Worm (Caenorhabditis elegans): ENCODE results near the gene coel-1.

Gene coel-1

ce11 chrX:4306861-4307260, 41.4 kb downstream of the coel-1 start, which contains the start of gene pqn-15:
Gene pqn-15 (minus strand): TSS chrX:4306961.
- no peak for TF ChIP-seq lin-14 (GFP tag; optimal IDR thresholded peaks at IDR 0.05)
- no peak for TF ChIP-seq nhr-85 (tag)
- TF ChIP-seq nhr-237 (tag; optimal IDR thresholded peaks at IDR 0.05) = no peak
- TF ChIP-seq C16A3.4 (tag; optimal IDR thresholded peaks at IDR 0.05) = no peak
- no peak for TF ChIP-seq egl-27 (tag; optimal IDR thresholded peaks at IDR 0.05)
- TF ChIP-seq unc-30 (tag; optimal IDR thresholded peaks at IDR 0.05) = no peak
- TF ChIP-seq nhr-20 (tag; optimal IDR thresholded peaks at IDR 0.05) = no peak
- no peak for TF ChIP-seq skn-1 (tag; optimal IDR thresholded peaks at IDR 0.05)
- TF ChIP-seq nhr-90 (tag; optimal IDR thresholded peaks at IDR 0.05; ENCODE audit: poor library complexity) = no peak
- TF ChIP-seq lin-35 (GFP tag; optimal IDR thresholded peaks at IDR 0.05) = no peak

ce11 chrX:4307559-4308005, 42.1 kb downstream of the coel-1 start:
- TF ChIP-seq ztf-11 (tag; optimal IDR thresholded peaks at IDR 0.05) (no peak), dsc-1 (tag; optimal IDR thresholded peaks at IDR 0.05) (peak; percentile 46), ceh-82 (tag; optimal IDR thresholded peaks at IDR 0.05) (peak in 2 of 3 experiments; percentile 4 to 15), ces-1 (GFP tag; optimal IDR thresholded peaks at IDR 0.05) (no peak), lin-39 (tag; optimal IDR thresholded peaks at IDR 0.05) (no peak), nhr-19 (GFP tag; conservative IDR thresholded peaks at IDR 0.05) (peak; percentile 37; the same call in 1 of the 2 replicates), nhr-90 (tag; optimal IDR thresholded peaks at IDR 0.05; ENCODE audit: poor library complexity) (peak; percentile 18), hlh-4 (tag; optimal IDR thresholded peaks at IDR 0.05) (no peak), C04F5.9 (tag; optimal IDR thresholded peaks at IDR 0.05) (no peak), dpl-1 (GFP tag; optimal IDR thresholded peaks at IDR 0.05) (peak in 2 of 3 experiments; percentile 20 to 28), egl-27 (tag; optimal IDR thresholded peaks at IDR 0.05) (no peak), elt-2 (tag; optimal IDR thresholded peaks at IDR 0.05) (peak; percentile 6), grh-1 (GFP tag; IDR thresholded peaks at IDR 0.05) (no peak), mab-9 (GFP tag; IDR thresholded peaks at IDR 0.05) (no peak), aly-2 (tag; optimal IDR thresholded peaks at IDR 0.05) (no peak), nhr-71 (tag; optimal IDR thresholded peaks at IDR 0.05) (peak; percentile 61), swsn-7 (tag; optimal IDR thresholded peaks at IDR 0.05) (peak; percentile 48), lin-14 (GFP tag; optimal IDR thresholded peaks at IDR 0.05) (peak; percentile 76), snu-23 (GFP tag; optimal IDR thresholded peaks at IDR 0.05) (peak; percentile 58), isw-1 (GFP tag; IDR thresholded peaks at IDR 0.05) (0 out of 2 replicates have a peak, but pooled peaks have one; percentile 15), lin-35 (GFP tag; optimal IDR thresholded peaks at IDR 0.05) (peak in 1 of 2 experiments; percentile 51), zag-1 (tag; optimal IDR thresholded peaks at IDR 0.05) (no peak), efl-1 (optimal IDR thresholded peaks at IDR 0.05) (peak; percentile 4 to 15), efl-1 (GFP tag; optimal IDR thresholded peaks at IDR 0.05 in 1 of 2) (peak in 1 of 2 experiments; percentile 40), zip-4 (GFP tag; optimal IDR thresholded peaks at IDR 0.05) (no peak), alr-1 (tag; optimal IDR thresholded peaks at IDR 0.05; ENCODE audit: borderline replicate concordance) (no peak), mep-1 (tag; optimal IDR thresholded peaks at IDR 0.05) (peak; percentile 30), fkh-4 (tag; optimal IDR thresholded peaks at IDR 0.05; ENCODE audit: borderline replicate concordance) (no peak), F16B12.6 (tag; optimal IDR thresholded peaks at IDR 0.05) (peak; percentile 85), irx-1 (tag; optimal IDR thresholded peaks at IDR 0.05) (peak; percentile 61), ceh-63 (GFP tag; optimal IDR thresholded peaks at IDR 0.05) (no peak), lsy-2 (tag; optimal IDR thresholded peaks at IDR 0.05) (peak; percentile 13 to 41), nhr-85 (tag) (peak; percentile 73), aha-1 (tag; optimal IDR thresholded peaks at IDR 0.05) (no peak), elt-3 (tag; optimal IDR thresholded peaks at IDR 0.05) (no peak), mdl-1 (tag; optimal IDR thresholded peaks at IDR 0.05) (no peak), lir-3 (tag; optimal IDR thresholded peaks at IDR 0.05; ENCODE audit: poor library complexity) (no peak), nhr-47 (tag; optimal IDR thresholded peaks at IDR 0.05) (peak; percentile 55), nhr-76 (tag; optimal IDR thresholded peaks at IDR 0.05) (no peak), C16A3.4 (tag; optimal IDR thresholded peaks at IDR 0.05) (peak; percentile 28), sup-37 (GFP tag; optimal IDR thresholded peaks at IDR 0.05) (no peak), nhr-20 (tag; optimal IDR thresholded peaks at IDR 0.05) (peak; percentile 54), mef-2 (tag; optimal IDR thresholded peaks at IDR 0.05) (no peak), egl-13 (tag; optimal IDR thresholded peaks at IDR 0.05) (peak; percentile 15), rnt-1 (tag; optimal IDR thresholded peaks at IDR 0.05) (peak; percentile 47), ztf-4 (tag; optimal IDR thresholded peaks at IDR 0.05) (no peak)
